Worm (Caenorhabditis elegans) whole organism, mixed stage, embryonic: ENCODE measurements around the gene F22F7.7.

Experiments used
- M03D4.4 ChIP-seq: sonication (generic microtip); optimal IDR thresholded peaks from 2 replicates; lab custom pipeline; 2017; ENCODE audit warnings: mild to moderate bottlenecking, missing genetic modification characterization, missing compliant biosample characterization
- bed-3 ChIP-seq: fragments of 200-800 bp; sonication (Bioruptor generic); optimal IDR thresholded peaks from 3 replicates; lab custom pipeline; 2018; ENCODE audit warnings: mild to moderate bottlenecking, missing genetic modification characterization, moderate library complexity, missing compliant biosample characterization
- blmp-1 ChIP-seq: fragments of 150-350 bp; optimal IDR thresholded peaks from 2 replicates; lab custom pipeline; 2014; ENCODE audit warnings: missing biosample characterization, missing genetic modification characterization
- ceh-39 ChIP-seq: fragments of 150-350 bp; optimal IDR thresholded peaks from 2 replicates; lab custom pipeline; 2014; ENCODE audit warnings: missing biosample characterization, missing genetic modification characterization
- ceh-43 ChIP-seq: fragments of 200-800 bp; sonication (Bioruptor generic); optimal IDR thresholded peaks from 2 replicates; lab custom pipeline; 2018; ENCODE audit warnings: mild to moderate bottlenecking, missing genetic modification characterization, moderate library complexity, missing compliant biosample characterization
- ceh-83 ChIP-seq: fragments of 200-800 bp; sonication (Bioruptor generic); optimal IDR thresholded peaks from 2 replicates; lab custom pipeline; 2018; ENCODE audit warnings: mild to moderate bottlenecking, missing genetic modification characterization, missing compliant biosample characterization
- ces-1 ChIP-seq: fragments of 150-350 bp; optimal IDR thresholded peaks from 2 replicates; lab custom pipeline; 2014; ENCODE audit warnings: missing biosample characterization, missing genetic modification reagents, missing genetic modification characterization
- cnd-1 ChIP-seq: fragments of 200-800 bp; sonication (Bioruptor generic); optimal IDR thresholded peaks from 2 replicates; lab custom pipeline; 2018; ENCODE audit warnings: mild to moderate bottlenecking, missing genetic modification characterization, missing compliant biosample characterization
- elt-3 ChIP-seq: fragments of 150-350 bp; optimal IDR thresholded peaks from 2 replicates; lab custom pipeline; 2014; ENCODE audit warnings: missing biosample characterization, missing genetic modification characterization
- ham-2 ChIP-seq: fragments of 200-800 bp; sonication (Bioruptor generic); optimal IDR thresholded peaks from 2 replicates; lab custom pipeline; 2018; ENCODE audit warnings: mild to moderate bottlenecking, missing genetic modification characterization, missing compliant biosample characterization
- hlh-1 ChIP-seq: fragments of 150-350 bp; optimal IDR thresholded peaks from 2 replicates; lab custom pipeline; 2014; ENCODE audit warnings: missing biosample characterization, missing genetic modification reagents, missing genetic modification characterization
- lin-13 ChIP-seq: fragments of 150-350 bp; optimal IDR thresholded peaks from 2 replicates; lab custom pipeline; 2014; ENCODE audit warnings: missing biosample characterization, missing genetic modification characterization
- lin-32 ChIP-seq: fragments of 200-800 bp; sonication (Bioruptor generic); optimal IDR thresholded peaks from 2 replicates; lab custom pipeline; 2018; ENCODE audit warnings: mild to moderate bottlenecking, missing genetic modification characterization, missing compliant biosample characterization
- lsy-2 ChIP-seq: fragments of 150-350 bp; optimal IDR thresholded peaks from 2 replicates; lab custom pipeline; 2014; ENCODE audit warnings: missing biosample characterization, missing genetic modification characterization
- mep-1 ChIP-seq: fragments of 150-350 bp; optimal IDR thresholded peaks from 2 replicates; lab custom pipeline; 2017; ENCODE audit warnings: missing biosample characterization, missing genetic modification reagents, missing genetic modification characterization, inconsistent platforms
- mls-2 ChIP-seq: sonication (generic microtip); optimal IDR thresholded peaks from 2 replicates; lab custom pipeline; 2016; ENCODE audit warnings: mild to moderate bottlenecking, missing genetic modification characterization, moderate library complexity, missing compliant biosample characterization
- nhr-12 ChIP-seq: fragments of 150-350 bp; optimal IDR thresholded peaks from 2 replicates; lab custom pipeline; 2014; ENCODE audit warnings: missing biosample characterization, missing genetic modification characterization
- nhr-2 ChIP-seq: fragments of 150-350 bp; optimal IDR thresholded peaks from 2 replicates; lab custom pipeline; 2014; ENCODE audit warnings: missing biosample characterization, missing genetic modification characterization
- nhr-237 ChIP-seq: fragments of 150-350 bp; optimal IDR thresholded peaks from 2 replicates; lab custom pipeline; 2014; ENCODE audit warnings: missing biosample characterization, missing genetic modification characterization
- nhr-76 ChIP-seq: sonication (generic microtip); optimal IDR thresholded peaks from 2 replicates; lab custom pipeline; 2017; ENCODE audit warnings: missing biosample characterization, missing genetic modification characterization
- pha-4 ChIP-seq: fragments of 150-350 bp; optimal IDR thresholded peaks from 2 replicates; lab custom pipeline; 2018; ENCODE audit warnings: missing biosample characterization, missing genetic modification reagents, missing genetic modification characterization
- sem-2 ChIP-seq: fragments of 200-800 bp; sonication (Bioruptor generic); optimal IDR thresholded peaks from 2 replicates; lab custom pipeline; 2018; ENCODE audit warnings: mild to moderate bottlenecking, missing genetic modification characterization, missing compliant biosample characterization
- snpc-4 ChIP-seq: fragments of 150-350 bp; optimal IDR thresholded peaks from 2 replicates; lab custom pipeline; 2014; ENCODE audit warnings: missing biosample characterization, missing genetic modification characterization
- sptf-1 ChIP-seq: sonication (generic microtip); optimal IDR thresholded peaks from 2 replicates; lab custom pipeline; 2017; ENCODE audit warnings: mild to moderate bottlenecking, missing genetic modification characterization, moderate library complexity, missing compliant biosample characterization
- tbx-8 ChIP-seq: fragments of 200-800 bp; sonication (Bioruptor generic); optimal IDR thresholded peaks from 2 replicates; lab custom pipeline; 2018; ENCODE audit warnings: mild to moderate bottlenecking, missing genetic modification characterization, moderate library complexity, missing compliant biosample characterization
- unc-120 ChIP-seq: sonication (generic microtip); optimal IDR thresholded peaks from 2 replicates; lab custom pipeline; 2017; ENCODE audit warnings: missing genetic modification characterization, missing compliant biosample characterization; ENCODE audit not compliant: poor library complexity, severe bottlenecking
- unc-39 ChIP-seq: fragments of 150-350 bp; optimal IDR thresholded peaks from 2 replicates; lab custom pipeline; 2014; ENCODE audit warnings: missing biosample characterization, missing genetic modification characterization
- unc-62 ChIP-seq: fragments of 150-350 bp; optimal IDR thresholded peaks from 2 replicates; lab custom pipeline; 2014; ENCODE audit warnings: missing biosample characterization, missing genetic modification reagents, missing genetic modification characterization
- zip-8 ChIP-seq: fragments of 150-350 bp; optimal IDR thresholded peaks from 2 replicates; lab custom pipeline; 2014; ENCODE audit warnings: missing biosample characterization, missing genetic modification characterization
- ztf-11 ChIP-seq: fragments of 150-350 bp; optimal IDR thresholded peaks from 2 replicates; lab custom pipeline; 2014; ENCODE audit warnings: missing biosample characterization, missing genetic modification characterization

Gene F22F7.7

DNA sequence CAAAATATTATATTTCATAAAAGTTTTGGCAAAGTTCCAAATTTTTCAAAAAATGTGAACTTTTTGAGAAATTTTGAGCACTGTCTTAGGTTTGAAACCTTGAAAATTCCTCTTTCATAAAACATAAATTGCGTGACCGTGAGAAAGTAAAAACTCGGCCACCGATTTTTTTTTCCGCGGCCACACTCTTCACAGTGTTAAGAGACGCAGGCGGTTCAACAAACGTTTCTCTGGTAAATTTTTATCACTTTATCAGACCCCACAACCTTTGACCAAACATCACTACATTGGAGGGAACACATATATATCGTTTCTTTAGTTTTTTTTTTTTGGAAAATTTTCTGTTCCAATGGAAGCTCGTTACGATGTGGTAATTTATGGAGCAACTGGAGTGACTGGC lies 17.3 kb downstream of the F22F7.7 start, which contains the start of gene F22F7.2:
Gene F22F7.2 (plus strand): TSS at position 266 of the 400 bp plus-strand sequence.
- TF ChIP-seq mls-2 (tag; lab: Kevin White, UChicago) (no peak), unc-120 (tag; lab: Kevin White, UChicago) (no peak), cnd-1 (tag; lab: Kevin White, UChicago) (no peak), zip-8 (tag; lab: Kevin White, UChicago) (no peak), M03D4.4 (tag; lab: Kevin White, UChicago) (no peak), lsy-2 (tag; lab: Kevin White, UChicago) (no peak), ceh-43 (GFP tag; lab: Kevin White, UChicago) (no peak), lin-13 (tag; lab: Kevin White, UChicago) (no peak), nhr-76 (no peak), ceh-39 (tag; lab: Kevin White, UChicago) (no peak), ces-1 (GFP tag; lab: Kevin White, UChicago) (no peak), tbx-8 (GFP tag; lab: Kevin White, UChicago) (no peak), ceh-83 (no peak), lin-32 (no peak), nhr-237 (no peak), mep-1 (tag; lab: Kevin White, UChicago) (no peak)

DNA sequence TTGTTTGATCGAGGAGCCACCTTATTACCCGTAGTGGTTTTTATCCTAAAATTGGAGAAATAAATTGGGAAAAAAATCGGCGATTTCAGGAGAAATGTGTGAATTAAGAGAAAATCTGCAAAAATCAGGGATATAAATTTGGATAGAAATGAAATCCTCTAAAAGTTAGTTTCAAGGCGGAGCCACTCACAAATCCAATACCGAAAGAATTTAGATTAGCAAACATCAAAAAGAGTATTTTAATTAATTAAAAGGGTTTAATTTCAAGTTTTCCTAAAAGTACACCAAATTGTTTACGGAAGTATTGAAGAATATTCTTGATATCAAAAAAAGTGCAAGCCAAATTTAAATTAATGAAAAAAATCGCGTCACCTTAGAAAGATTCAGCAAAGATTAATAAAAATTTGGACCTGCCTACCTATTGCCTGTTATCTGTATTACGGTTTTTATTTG lies 17.9 kb downstream of the F22F7.7 start, which contains the start of gene F22F7.8:
Gene F22F7.8 (minus strand): TSS at position 51 of the 453 bp plus-strand sequence.
- TF ChIP-seq ceh-39 (tag; lab: Kevin White, UChicago): no peak
- no peak for TF ChIP-seq tbx-8 (GFP tag; lab: Kevin White, UChicago)
- TF ChIP-seq sptf-1: no peak
- no peak for TF ChIP-seq nhr-12
- TF ChIP-seq ham-2 (GFP tag; lab: Kevin White, UChicago): no peak
- no peak for TF ChIP-seq nhr-76
- no peak for TF ChIP-seq snpc-4 (tag; lab: Kevin White, UChicago)
- no peak for TF ChIP-seq unc-120 (tag; lab: Kevin White, UChicago)
- no peak for TF ChIP-seq zip-8 (tag; lab: Kevin White, UChicago)
- no peak for TF ChIP-seq ztf-11 (tag; lab: Kevin White, UChicago)
- no peak for TF ChIP-seq elt-3 (tag; lab: Kevin White, UChicago)
- no peak for TF ChIP-seq unc-39
- TF ChIP-seq bed-3 (GFP tag; lab: Kevin White, UChicago): no peak
- TF ChIP-seq hlh-1 (tag; lab: Kevin White, UChicago): no peak
- no peak for TF ChIP-seq blmp-1 (tag; lab: Kevin White, UChicago)
- no peak for TF ChIP-seq lin-13 (tag; lab: Kevin White, UChicago)

DNA sequence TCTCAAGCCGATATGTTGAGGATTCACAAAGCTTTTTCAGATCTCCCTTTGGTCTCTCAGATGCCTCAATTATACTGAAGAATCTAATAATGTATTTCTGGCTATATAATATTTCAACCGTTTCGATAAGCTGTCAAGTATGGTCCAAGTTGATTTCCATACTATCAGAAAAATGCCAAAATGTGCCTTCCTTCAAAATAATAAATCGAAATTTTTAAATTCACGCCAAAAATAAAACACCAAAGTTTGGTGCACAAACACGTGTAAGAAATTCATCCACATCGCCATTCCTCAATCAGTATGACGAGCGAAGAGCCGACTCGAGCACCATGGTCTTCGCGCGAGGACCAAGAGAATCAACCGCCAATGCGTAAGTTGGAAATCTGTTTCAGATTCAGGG lies 20.3 kb downstream of the F22F7.7 start, which contains the start of gene F22F7.11:
Gene F22F7.11 (plus strand): TSS at position 301 of the 400 bp plus-strand sequence.
- TF ChIP-seq mls-2 (tag; lab: Kevin White, UChicago) (no peak), pha-4 (tag; lab: Kevin White, UChicago) (no peak), ham-2 (GFP tag; lab: Kevin White, UChicago) (no peak)

DNA sequence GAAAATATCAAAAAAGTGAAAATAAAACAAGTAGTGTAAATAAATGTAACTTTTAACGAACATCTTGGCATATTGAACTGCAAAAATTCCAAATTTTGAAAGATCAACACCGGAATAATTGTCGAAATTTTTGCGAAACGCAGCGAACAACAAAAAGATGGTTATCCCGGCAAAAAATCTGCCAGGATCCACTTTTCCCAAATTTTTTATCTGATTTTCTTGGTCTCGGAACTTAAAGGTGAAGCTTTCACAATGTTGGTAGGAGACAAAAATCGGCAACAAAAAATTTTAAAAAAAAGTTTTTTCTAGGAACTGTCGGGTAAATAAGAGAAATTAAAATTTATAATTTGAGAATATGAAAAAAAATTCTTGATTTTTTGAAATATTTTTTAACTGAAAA lies 21.3 kb downstream of the F22F7.7 start, which contains the start of gene bgnt-1.2:
Gene bgnt-1.2 (minus strand): TSS at position 101 of the 400 bp plus-strand sequence.
- TF ChIP-seq sem-2 (GFP tag; lab: Kevin White, UChicago) (no peak), M03D4.4 (tag; lab: Kevin White, UChicago) (no peak), nhr-237 (no peak), unc-62 (no peak), elt-3 (tag; lab: Kevin White, UChicago) (no peak), pha-4 (tag; lab: Kevin White, UChicago) (no peak), ces-1 (GFP tag; lab: Kevin White, UChicago) (no peak), unc-120 (tag; lab: Kevin White, UChicago) (no peak), ceh-43 (GFP tag; lab: Kevin White, UChicago) (no peak), cnd-1 (tag; lab: Kevin White, UChicago) (no peak), snpc-4 (tag; lab: Kevin White, UChicago) (no peak), nhr-12 (no peak), lin-13 (tag; lab: Kevin White, UChicago) (no peak), mep-1 (tag; lab: Kevin White, UChicago) (no peak), nhr-76 (no peak), nhr-2 (no peak), tbx-8 (GFP tag; lab: Kevin White, UChicago) (no peak)
- TF ChIP-seq, all 35 proteins: peak for 0

DNA sequence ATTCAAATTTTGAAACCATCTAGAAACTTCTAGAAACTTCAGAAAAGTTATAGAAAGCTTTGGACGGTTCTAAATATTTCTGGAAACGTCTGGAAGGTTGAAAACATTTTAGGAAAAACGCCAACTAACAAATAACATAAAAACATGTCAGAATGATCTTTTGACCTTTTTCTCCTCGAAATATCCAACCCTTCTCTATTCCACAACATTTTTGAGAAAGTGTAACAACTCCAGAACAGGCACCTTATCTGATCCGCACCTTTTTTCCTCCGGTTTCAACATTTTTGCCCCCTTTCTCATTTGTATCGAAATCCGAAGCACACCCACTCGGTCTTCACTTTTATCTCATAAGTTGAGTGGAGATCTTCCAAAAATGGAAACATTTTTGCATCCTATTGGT lies 29.5 kb downstream of the F22F7.7 start, which contains the start of gene F22F7.3:
Gene F22F7.3 (plus strand): TSS at position 301 of the 400 bp plus-strand sequence.
- no peak for TF ChIP-seq unc-39
- TF ChIP-seq, all 35 proteins: peak for 0
